Fruit fly (Drosophila melanogaster): ENCODE results near the gene tzn.

Gene tzn

dm6 chr3L:20827962-20828361, 29.5 kb downstream of the tzn start:
- TF ChIP-seq cic (GFP tag; optimal IDR thresholded peaks at IDR 0.05), result no peak
- peak; percentile 33 for TF ChIP-seq ovo (GFP tag; optimal IDR thresholded peaks at IDR 0.05)
- no peak for TF ChIP-seq pad (GFP tag; optimal IDR thresholded peaks at IDR 0.05)
- no peak for TF ChIP-seq CG7101 (tag; optimal IDR thresholded peaks at IDR 0.05)
- no peak for TF ChIP-seq cnc (optimal IDR thresholded peaks at IDR 0.05)

dm6 chr3L:20830361-20830760, 31.9 kb downstream of the tzn start:
- TF ChIP-seq cic (GFP tag; optimal IDR thresholded peaks at IDR 0.05), result peak; percentile 29
- TF ChIP-seq tj (GFP tag; optimal IDR thresholded peaks at IDR 0.05), result no peak
- TF ChIP-seq bab1 (GFP tag; optimal IDR thresholded peaks at IDR 0.05), result no peak
- peak; percentile 17 for TF ChIP-seq CG33017 (tag; optimal IDR thresholded peaks at IDR 0.05)
- TF ChIP-seq pad (GFP tag; optimal IDR thresholded peaks at IDR 0.05), result no peak
- TF ChIP-seq CG11617 (GFP tag; optimal IDR thresholded peaks at IDR 0.05), result no peak
- TF ChIP-seq CG7045 (GFP tag; optimal IDR thresholded peaks at IDR 0.05), result no peak

- TF ChIP-seq Hr96 (GFP tag; optimal IDR thresholded peaks at IDR 0.05) (no peak), Mnt (GFP tag; optimal IDR thresholded peaks at IDR 0.05) (no peak), CG12768 (GFP tag; optimal IDR thresholded peaks at IDR 0.05) (no peak), ovo (GFP tag; optimal IDR thresholded peaks at IDR 0.05) (no peak), cnc (optimal IDR thresholded peaks at IDR 0.05) (no peak), tj (GFP tag; optimal IDR thresholded peaks at IDR 0.05) (no peak)
Observed at dm6 chr3L:20834150-20834549, 35.7 kb downstream of the tzn start.

dm6 chr3L:20835882-20836281, 37.4 kb downstream of the tzn start, which contains the start of gene CG3288:
Gene CG3288 (plus strand): TSS chr3L:20836182.
- no peak for TF ChIP-seq toe (GFP tag; optimal IDR thresholded peaks at IDR 0.05)
- no peak for TF ChIP-seq CG1620 (GFP tag; optimal IDR thresholded peaks at IDR 0.05)

- TF ChIP-seq Clk (GFP tag; optimal IDR thresholded peaks at IDR 0.05) (no peak), CG11617 (GFP tag; optimal IDR thresholded peaks at IDR 0.05) (peak; percentile 86), CG7101 (tag; optimal IDR thresholded peaks at IDR 0.05) (peak; percentile 52), bab1 (GFP tag; optimal IDR thresholded peaks at IDR 0.05) (no peak), kay (GFP tag; ENCODE audit: borderline replicate concordance) (peak; percentile 35), Crg-1 (GFP tag; optimal IDR thresholded peaks at IDR 0.05) (no peak), toe (GFP tag; optimal IDR thresholded peaks at IDR 0.05) (peak; percentile 56), CG7045 (GFP tag; optimal IDR thresholded peaks at IDR 0.05) (peak; percentile 63), tj (GFP tag; optimal IDR thresholded peaks at IDR 0.05) (peak; percentile 44), pad (GFP tag; optimal IDR thresholded peaks at IDR 0.05) (peak; percentile 42), CG5204 (GFP tag; optimal IDR thresholded peaks at IDR 0.05) (peak; percentile 75), CG33017 (tag; optimal IDR thresholded peaks at IDR 0.05) (peak; percentile 63), Mnt (GFP tag; optimal IDR thresholded peaks at IDR 0.05) (peak; percentile 11), CG1620 (GFP tag; optimal IDR thresholded peaks at IDR 0.05) (peak; percentile 14), cic (GFP tag; optimal IDR thresholded peaks at IDR 0.05) (no peak), CG14711 (tag; optimal IDR thresholded peaks at IDR 0.05) (peak; percentile 20), cnc (optimal IDR thresholded peaks at IDR 0.05) (no peak), CG12768 (GFP tag; optimal IDR thresholded peaks at IDR 0.05) (peak; percentile 68), Hr96 (GFP tag; optimal IDR thresholded peaks at IDR 0.05) (peak; percentile 58)
Observed at dm6 chr3L:20837040-20837830, 38.8 kb downstream of the tzn start, which contains the start of gene CG13255. Gene CG13255 (plus strand): TSS chr3L:20837488.

- TF ChIP-seq CG14711 (tag; optimal IDR thresholded peaks at IDR 0.05) (no peak), Crg-1 (GFP tag; optimal IDR thresholded peaks at IDR 0.05) (no peak), cic (GFP tag; optimal IDR thresholded peaks at IDR 0.05) (peak; percentile 16), CG33017 (tag; optimal IDR thresholded peaks at IDR 0.05) (no peak), cnc (optimal IDR thresholded peaks at IDR 0.05) (no peak), pad (GFP tag; optimal IDR thresholded peaks at IDR 0.05) (no peak), CG5204 (GFP tag; optimal IDR thresholded peaks at IDR 0.05) (no peak), kay (GFP tag; ENCODE audit: borderline replicate concordance) (no peak), Hr96 (GFP tag; optimal IDR thresholded peaks at IDR 0.05) (no peak), CG1620 (GFP tag; optimal IDR thresholded peaks at IDR 0.05) (no peak), bab1 (GFP tag; optimal IDR thresholded peaks at IDR 0.05) (no peak), Clk (GFP tag; optimal IDR thresholded peaks at IDR 0.05) (no peak), CG11617 (GFP tag; optimal IDR thresholded peaks at IDR 0.05) (no peak), CG7045 (GFP tag; optimal IDR thresholded peaks at IDR 0.05) (no peak), tj (GFP tag; optimal IDR thresholded peaks at IDR 0.05) (no peak), CG7101 (tag; optimal IDR thresholded peaks at IDR 0.05) (no peak), Mnt (GFP tag; optimal IDR thresholded peaks at IDR 0.05) (peak; percentile 15), toe (GFP tag; optimal IDR thresholded peaks at IDR 0.05) (no peak), ovo (GFP tag; optimal IDR thresholded peaks at IDR 0.05) (no peak), CG12768 (GFP tag; optimal IDR thresholded peaks at IDR 0.05) (peak; percentile 71)
Observed at dm6 chr3L:20837831-20838301, 39.4 kb downstream of the tzn start.
